Fruit fly (Drosophila melanogaster) whole organism, adult: ENCODE measurements around the gene CG42393.
A peak's percentile ranks its signal among the peaks of the same experiment; 100 is the strongest.

ENCODE experiments used
- CG11617 ChIP-seq: fragments of 200-800 bp; sonication (Bioruptor generic); optimal IDR thresholded peaks from 2 replicates; lab custom pipeline; 2017; ENCODE audit warnings: mild to moderate bottlenecking, missing biosample characterization, missing genetic modification reagents, missing genetic modification characterization
- CG12768 ChIP-seq: fragments of 200-800 bp; sonication (Bioruptor generic); optimal IDR thresholded peaks from 2 replicates; lab custom pipeline; 2017; ENCODE audit warnings: missing biosample characterization, missing genetic modification characterization, mild to moderate bottlenecking, moderate library complexity, missing genetic modification reagents
- CG14711 ChIP-seq: fragments of 200-800 bp; sonication (Bioruptor generic); optimal IDR thresholded peaks from 2 replicates; lab custom pipeline; 2018; ENCODE audit warnings: missing biosample characterization, mild to moderate bottlenecking, missing genetic modification characterization, moderate library complexity
- CG1620 ChIP-seq: fragments of 200-800 bp; sonication (Bioruptor generic); optimal IDR thresholded peaks from 2 replicates; lab custom pipeline; 2016; ENCODE audit warnings: missing biosample characterization, missing genetic modification characterization
- CG33017 ChIP-seq: fragments of 200-800 bp; sonication (Bioruptor generic); optimal IDR thresholded peaks from 2 replicates; lab custom pipeline; 2018; ENCODE audit warnings: missing biosample characterization, mild to moderate bottlenecking, missing genetic modification characterization, moderate library complexity
- CG5204 ChIP-seq: fragments of 200-800 bp; sonication (Bioruptor generic); optimal IDR thresholded peaks from 2 replicates; lab custom pipeline; 2016; ENCODE audit warnings: missing biosample characterization, missing genetic modification characterization
- CG7045 ChIP-seq: fragments of 200-800 bp; sonication (Bioruptor generic); optimal IDR thresholded peaks from 2 replicates; lab custom pipeline; 2017; ENCODE audit warnings: missing biosample characterization, mild to moderate bottlenecking, missing genetic modification characterization
- CG7101 ChIP-seq: fragments of 200-800 bp; sonication (Bioruptor generic); optimal IDR thresholded peaks from 2 replicates; lab custom pipeline; 2018; ENCODE audit warnings: missing biosample characterization, mild to moderate bottlenecking, missing genetic modification characterization, moderate library complexity
- Clk ChIP-seq: fragments of 200-800 bp; sonication (Bioruptor generic); optimal IDR thresholded peaks from 2 replicates; lab custom pipeline; 2017; ENCODE audit warnings: missing biosample characterization, missing genetic modification characterization
- Crg-1 ChIP-seq: fragments of 200-800 bp; sonication (Bioruptor generic); optimal IDR thresholded peaks from 2 replicates; lab custom pipeline; 2016; ENCODE audit warnings: missing biosample characterization, missing genetic modification characterization
- Hr96 ChIP-seq: fragments of 200-800 bp; sonication (Bioruptor generic); optimal IDR thresholded peaks from 2 replicates; lab custom pipeline; 2016; ENCODE audit warnings: missing biosample characterization, missing genetic modification characterization
- Mnt ChIP-seq: fragments of 200-800 bp; sonication (Bioruptor generic); optimal IDR thresholded peaks from 2 replicates; lab custom pipeline; 2016; ENCODE audit warnings: missing biosample characterization, mild to moderate bottlenecking, missing genetic modification characterization
- bab1 ChIP-seq: fragments of 200-800 bp; sonication (Bioruptor generic); optimal IDR thresholded peaks from 3 replicates; lab custom pipeline; 2019; ENCODE audit warnings: missing biosample characterization, mild to moderate bottlenecking, missing genetic modification characterization, moderate library complexity
- cic ChIP-seq: fragments of 200-800 bp; sonication (Bioruptor generic); optimal IDR thresholded peaks from 2 replicates; lab custom pipeline; 2017; ENCODE audit warnings: missing biosample characterization, mild to moderate bottlenecking, missing genetic modification characterization, moderate library complexity
- cnc ChIP-seq, 2 experiments: fragments of >200 bp; optimal IDR thresholded peaks; 2 replicates each; lab custom pipeline; 2017
- kay ChIP-seq: fragments of 200-800 bp; sonication (Bioruptor generic); peaks from one replicate; lab custom pipeline; 2016; ENCODE audit warnings: missing biosample characterization, missing genetic modification characterization, borderline replicate concordance
- ovo ChIP-seq: fragments of 200-800 bp; sonication (Bioruptor generic); optimal IDR thresholded peaks from 2 replicates; lab custom pipeline; 2016; ENCODE audit warnings: missing biosample characterization, missing genetic modification characterization
- pad ChIP-seq: fragments of 200-800 bp; sonication (Bioruptor generic); optimal IDR thresholded peaks from 3 replicates; lab custom pipeline; 2017; ENCODE audit warnings: missing biosample characterization, missing genetic modification characterization, mild to moderate bottlenecking, moderate library complexity, missing genetic modification reagents
- tj ChIP-seq: fragments of 200-800 bp; sonication (Bioruptor generic); optimal IDR thresholded peaks from 3 replicates; lab custom pipeline; 2017; ENCODE audit warnings: missing biosample characterization, mild to moderate bottlenecking, missing genetic modification characterization, moderate library complexity
- toe ChIP-seq: fragments of 200-800 bp; sonication (Bioruptor generic); optimal IDR thresholded peaks from 2 replicates; lab custom pipeline; 2016; ENCODE audit warnings: missing biosample characterization, missing genetic modification characterization

The CG42393 gene

DNA sequence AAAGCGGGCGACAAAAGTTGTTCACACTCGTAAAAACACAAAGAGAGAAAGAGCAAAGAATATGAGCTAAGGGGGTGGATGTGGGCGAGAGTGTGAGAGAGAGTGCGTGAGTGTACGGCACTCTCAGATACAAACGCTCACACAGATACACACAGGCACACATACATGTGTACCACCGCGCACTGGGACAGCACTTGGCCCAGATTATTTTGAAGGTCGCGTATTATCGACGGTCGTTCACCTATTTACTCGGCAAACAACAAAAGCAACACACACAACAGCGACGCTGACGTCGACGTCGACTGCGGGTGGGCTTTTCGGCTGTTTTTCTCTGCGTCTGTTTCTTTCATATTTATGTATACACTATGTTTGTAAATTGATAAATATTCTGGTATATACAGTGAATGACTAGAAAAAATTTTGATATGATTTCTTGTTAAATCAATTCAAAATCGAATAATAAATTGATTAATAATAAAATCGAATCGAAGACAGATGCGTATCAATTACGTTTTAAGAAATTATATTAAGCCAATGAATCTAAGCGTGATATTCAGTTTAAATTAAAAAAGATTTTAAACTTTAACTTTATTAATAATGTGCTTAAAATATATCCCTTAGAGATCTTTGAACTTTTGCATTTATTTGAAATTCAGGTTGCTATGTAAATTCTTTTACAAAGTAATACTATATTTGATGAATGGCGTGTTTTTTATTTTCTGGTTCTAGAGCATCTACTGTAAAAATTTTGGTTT lies 12.8 kb upstream of the CG42393 start:
- TF ChIP-seq CG33017 (tag; lab: Kevin White, UChicago) (no peak), CG12768 (GFP tag; lab: Kevin White, UChicago) (peak; percentile 10), ovo (GFP tag; lab: Kevin White, UChicago) (peak; percentile 7), Mnt (peak; percentile 4), cic (GFP tag; lab: Kevin White, UChicago) (peak; percentile 42), cnc (optimal IDR thresholded peaks at IDR 0.05; lab: Kevin White, UChicago) (no peak), Hr96 (GFP tag; lab: Kevin White, UChicago) (peak; percentile 12), pad (GFP tag; lab: Kevin White, UChicago) (peak; percentile 33), bab1 (no peak), CG7101 (tag; lab: Kevin White, UChicago) (peak; percentile 47), CG1620 (GFP tag; lab: Kevin White, UChicago) (no peak)

DNA sequence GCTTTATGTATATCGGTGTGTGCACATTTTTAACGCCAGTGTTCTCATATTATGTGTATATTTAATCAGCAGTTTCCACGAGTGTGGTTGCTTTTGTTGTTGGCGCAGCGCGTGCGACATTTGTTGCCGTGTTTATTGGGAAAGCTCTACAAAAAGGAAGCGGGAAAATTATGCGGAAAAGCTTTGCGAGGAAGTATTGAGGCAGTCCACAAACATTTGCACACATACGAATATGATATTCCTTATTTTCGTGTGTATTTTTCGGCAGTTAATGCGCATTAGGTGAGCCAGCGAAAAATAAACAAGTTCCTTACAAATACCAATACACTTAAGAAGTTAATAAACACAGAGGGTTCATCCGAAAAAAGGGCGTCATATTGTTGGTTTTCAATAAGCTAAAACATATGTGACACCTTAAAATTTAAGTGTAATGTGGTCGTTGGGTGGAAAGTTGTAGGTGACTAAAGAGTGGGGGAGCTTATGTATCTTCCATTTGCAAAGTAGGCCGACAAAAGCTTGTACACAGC lies 12.2 kb upstream of the CG42393 start:
- TF ChIP-seq kay (GFP tag; lab: Kevin White, UChicago) (peak; percentile 7), tj (GFP tag; lab: Kevin White, UChicago) (no peak)

DNA sequence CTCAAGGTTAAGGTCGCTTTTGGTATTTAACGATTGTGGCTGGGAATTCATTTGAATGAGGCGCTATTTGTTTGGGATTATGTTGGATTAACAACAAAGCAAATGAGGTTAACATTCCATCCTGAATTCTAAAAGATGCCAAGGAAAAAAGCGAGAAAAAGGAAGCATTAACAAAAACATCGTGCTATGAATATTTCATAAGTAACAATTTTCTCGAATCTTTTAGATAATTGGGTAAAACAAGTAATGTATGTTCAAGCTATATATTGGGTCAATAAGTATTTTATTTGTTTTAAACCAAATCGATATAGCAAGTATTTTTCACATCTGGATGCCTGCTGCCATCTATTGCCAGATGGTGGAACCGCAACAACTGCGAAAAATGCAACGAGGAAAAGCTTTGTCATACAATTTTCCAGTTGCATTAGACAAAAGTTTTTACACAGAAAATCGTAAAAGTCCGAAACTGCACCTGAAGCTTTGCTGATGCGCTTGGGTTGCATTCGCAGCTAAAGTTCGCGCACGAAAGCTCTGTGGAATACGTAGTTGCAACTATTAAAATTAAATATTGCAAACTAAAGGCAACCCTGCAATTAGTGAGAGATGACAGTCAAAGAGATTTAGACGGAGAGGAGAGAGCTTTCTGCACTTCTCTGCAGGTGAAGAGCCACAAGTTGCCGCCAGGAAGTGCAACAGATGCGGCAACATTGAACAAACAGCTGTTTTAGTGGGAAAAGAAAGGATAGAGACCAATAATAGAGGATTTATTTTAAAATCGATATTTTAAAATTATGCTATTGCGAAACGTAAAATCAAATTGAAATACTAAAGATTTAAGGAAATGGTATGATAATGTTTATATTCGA lies 9.8 kb upstream of the CG42393 start:
- TF ChIP-seq CG7101 (tag; lab: Kevin White, UChicago) (no peak), CG12768 (GFP tag; lab: Kevin White, UChicago) (no peak), CG7045 (no peak), Crg-1 (GFP tag; lab: Kevin White, UChicago) (no peak), kay (GFP tag; lab: Kevin White, UChicago) (peak; percentile 89), tj (GFP tag; lab: Kevin White, UChicago) (peak; percentile 60), CG5204 (no peak), Hr96 (GFP tag; lab: Kevin White, UChicago) (no peak), bab1 (peak; percentile 62), cnc (optimal IDR thresholded peaks at IDR 0.05; lab: Kevin White, UChicago) (no peak), Mnt (no peak), CG11617 (GFP tag; lab: Kevin White, UChicago) (peak; percentile 4), CG1620 (GFP tag; lab: Kevin White, UChicago) (peak; percentile 4), CG14711 (tag; lab: Kevin White, UChicago) (peak; percentile 98), Clk (no peak), pad (GFP tag; lab: Kevin White, UChicago) (peak; percentile 13), ovo (GFP tag; lab: Kevin White, UChicago) (no peak), CG33017 (tag; lab: Kevin White, UChicago) (peak; percentile 12), toe (GFP tag; lab: Kevin White, UChicago) (no peak), cic (GFP tag; lab: Kevin White, UChicago) (peak; percentile 71)

DNA sequence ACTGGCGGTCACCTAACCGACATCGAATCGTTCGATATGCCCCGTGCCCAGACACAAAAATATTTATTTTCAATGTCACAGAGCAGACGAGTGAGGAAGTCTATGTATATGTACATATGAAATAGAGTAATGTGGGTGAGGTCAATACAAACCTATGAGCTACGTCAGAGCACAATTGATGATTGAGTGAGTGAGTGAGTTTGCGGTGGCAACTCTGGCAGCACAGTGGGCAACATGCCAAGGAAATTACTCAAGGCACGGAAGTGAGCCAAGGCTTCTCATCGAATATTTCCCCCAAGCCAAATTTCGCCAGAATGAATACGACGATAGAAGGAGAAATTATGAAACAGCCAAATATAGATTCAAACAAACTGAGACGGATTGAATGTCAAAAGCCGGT lies 8.0 kb upstream of the CG42393 start:
- TF ChIP-seq CG14711 (tag; lab: Kevin White, UChicago) (peak; percentile 89), Clk (no peak)

DNA sequence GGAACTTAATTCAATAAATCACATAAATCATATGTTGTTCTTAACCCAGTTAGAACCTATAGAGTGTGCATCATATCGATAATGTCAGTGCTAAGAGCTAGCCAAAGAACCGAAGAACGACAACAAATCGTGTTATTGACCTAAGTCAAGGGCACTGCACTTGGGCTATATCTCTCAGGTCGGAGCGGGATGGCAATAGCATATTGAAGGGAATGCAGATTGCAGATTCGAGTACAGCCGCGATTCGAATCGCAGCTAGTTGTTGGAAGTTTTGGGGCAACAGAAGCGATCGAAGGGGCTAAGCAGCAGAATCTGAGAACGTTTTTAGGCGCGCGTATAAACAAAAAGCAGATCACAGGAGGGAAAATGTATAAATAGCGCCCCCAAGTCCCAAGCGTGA lies 5.5 kb upstream of the CG42393 start:
- TF ChIP-seq CG12768 (GFP tag; lab: Kevin White, UChicago) = no peak
- no peak for TF ChIP-seq Mnt
- no peak for TF ChIP-seq cnc (optimal IDR thresholded peaks at IDR 0.05; lab: Kevin White, UChicago)
- TF ChIP-seq CG7045 = no peak
- no peak for TF ChIP-seq CG11617 (GFP tag; lab: Kevin White, UChicago)
- no peak for TF ChIP-seq pad (GFP tag; lab: Kevin White, UChicago)
- TF ChIP-seq CG33017 (tag; lab: Kevin White, UChicago) = no peak
- TF ChIP-seq Hr96 (GFP tag; lab: Kevin White, UChicago) = no peak
- no peak for TF ChIP-seq CG7101 (tag; lab: Kevin White, UChicago)
- TF ChIP-seq kay (GFP tag; lab: Kevin White, UChicago) = no peak
- no peak for TF ChIP-seq ovo (GFP tag; lab: Kevin White, UChicago)
- no peak for TF ChIP-seq tj (GFP tag; lab: Kevin White, UChicago)
- TF ChIP-seq bab1 = no peak
- no peak for TF ChIP-seq CG5204
- no peak for TF ChIP-seq cic (GFP tag; lab: Kevin White, UChicago)
- TF ChIP-seq toe (GFP tag; lab: Kevin White, UChicago) = no peak
- no peak for TF ChIP-seq CG14711 (tag; lab: Kevin White, UChicago)
- TF ChIP-seq Crg-1 (GFP tag; lab: Kevin White, UChicago) = no peak
